Worm (Caenorhabditis elegans) whole organism, L2 larva: ENCODE data around the gene spp-27.
"Not testable (repeated sequence)": the region's sequence is repeated elsewhere in the genome, so short reads cannot be mapped to it uniquely, and the experiment has no call there.

Experiments
- C34F6.9 ChIP-seq: fragments of 150-350 bp; optimal IDR thresholded peaks from 2 replicates; lab custom pipeline; 2014; ENCODE audit warnings: missing biosample characterization, missing genetic modification characterization
- F13H6.1 ChIP-seq: sonication (generic microtip); optimal IDR thresholded peaks from 2 replicates; lab custom pipeline; 2016; ENCODE audit warnings: missing genetic modification characterization, missing compliant biosample characterization
- ZK546.5 ChIP-seq: sonication (generic microtip); optimal IDR thresholded peaks from 2 replicates; lab custom pipeline; 2017; ENCODE audit warnings: missing biosample characterization, missing genetic modification characterization
- alr-1 ChIP-seq: fragments of 150-350 bp; optimal IDR thresholded peaks from 2 replicates; lab custom pipeline; 2014; ENCODE audit warnings: missing biosample characterization, missing genetic modification characterization
- ceh-16 ChIP-seq: fragments of 150-350 bp; optimal IDR thresholded peaks from 2 replicates; lab custom pipeline; 2014; ENCODE audit warnings: missing biosample characterization, missing genetic modification characterization
- crh-2 ChIP-seq: sonication (generic microtip); optimal IDR thresholded peaks from 2 replicates; lab custom pipeline; 2017; ENCODE audit warnings: missing biosample characterization, missing genetic modification characterization
- elt-1 ChIP-seq: fragments of 150-350 bp; optimal IDR thresholded peaks from 2 replicates; lab custom pipeline; 2014; ENCODE audit warnings: missing biosample characterization, missing genetic modification characterization
- fos-1 ChIP-seq: fragments of 150-350 bp; optimal IDR thresholded peaks from 2 replicates; lab custom pipeline; 2014; ENCODE audit warnings: missing biosample characterization, missing genetic modification characterization
- gmeb-1 ChIP-seq: fragments of 150-350 bp; optimal IDR thresholded peaks from 2 replicates; lab custom pipeline; 2014; ENCODE audit warnings: missing biosample characterization, missing genetic modification characterization
- lin-13 ChIP-seq: fragments of 150-350 bp; optimal IDR thresholded peaks from 2 replicates; lab custom pipeline; 2014; ENCODE audit warnings: missing biosample characterization, missing genetic modification reagents, missing genetic modification characterization
- lin-39 ChIP-seq: fragments of 150-350 bp; optimal IDR thresholded peaks from 2 replicates; lab custom pipeline; 2014; ENCODE audit warnings: missing biosample characterization, missing genetic modification reagents, missing genetic modification characterization
- lsy-2 ChIP-seq, 2 experiments: fragments of 150-350 bp in 1 of 2; sonication (generic microtip) in 1 of 2; optimal IDR thresholded peaks; 2 replicates each; lab custom pipeline; 2014 to 2017; ENCODE audit warnings: missing biosample characterization in 2 of 2, missing genetic modification characterization in 2 of 2
- mab-5 ChIP-seq: fragments of 150-350 bp; optimal IDR thresholded peaks from 2 replicates; lab custom pipeline; 2014; ENCODE audit warnings: missing biosample characterization, missing genetic modification characterization
- nhr-12 ChIP-seq: fragments of 150-350 bp; optimal IDR thresholded peaks from 2 replicates; lab custom pipeline; 2014; ENCODE audit warnings: missing biosample characterization, missing genetic modification characterization
- nhr-21 ChIP-seq: fragments of 150-350 bp; optimal IDR thresholded peaks from 2 replicates; lab custom pipeline; 2014; ENCODE audit warnings: missing biosample characterization, missing genetic modification characterization
- nhr-23 ChIP-seq: fragments of 150-350 bp; optimal IDR thresholded peaks from 2 replicates; lab custom pipeline; 2014; ENCODE audit warnings: missing biosample characterization, missing genetic modification reagents, missing genetic modification characterization
- nhr-25 ChIP-seq: fragments of 150-350 bp; sonication (generic microtip); optimal IDR thresholded peaks from 3 replicates; lab custom pipeline; 2014; ENCODE audit warnings: missing biosample characterization, missing genetic modification characterization
- nhr-6 ChIP-seq: fragments of 150-350 bp; optimal IDR thresholded peaks from 2 replicates; lab custom pipeline; 2014; ENCODE audit warnings: missing biosample characterization, missing genetic modification characterization
- skn-1 ChIP-seq: sonication (generic microtip); optimal IDR thresholded peaks from 2 replicates; lab custom pipeline; 2017; ENCODE audit warnings: missing biosample characterization, missing genetic modification characterization
- sma-3 ChIP-seq: sonication (generic microtip); optimal IDR thresholded peaks from 2 replicates; lab custom pipeline; 2016; ENCODE audit warnings: missing genetic modification reagents, missing genetic modification characterization, missing compliant biosample characterization
- sma-9 ChIP-seq, 2 experiments: fragments of 150-350 bp in 1 of 2; sonication (generic microtip) in 1 of 2; optimal IDR thresholded peaks; 2 replicates each; lab custom pipeline; 2014 to 2016; ENCODE audit warnings: missing genetic modification characterization in 2 of 2, mild to moderate bottlenecking in 1 of 2, missing biosample characterization in 1 of 2, missing compliant biosample characterization in 1 of 2, missing genetic modification reagents in 1 of 2, moderate library complexity in 1 of 2
- snpc-4 ChIP-seq: fragments of 150-350 bp; optimal IDR thresholded peaks from 2 replicates; lab custom pipeline; 2014; ENCODE audit warnings: missing biosample characterization, missing genetic modification characterization
- unc-39 ChIP-seq: fragments of 150-350 bp; optimal IDR thresholded peaks from 2 replicates; lab custom pipeline; 2014; ENCODE audit warnings: missing biosample characterization, missing genetic modification characterization
- unc-55 ChIP-seq: fragments of 150-350 bp; sonication (generic microtip); optimal IDR thresholded peaks from 3 replicates; lab custom pipeline; 2014; ENCODE audit warnings: missing biosample characterization, missing genetic modification reagents, missing genetic modification characterization
- zag-1 ChIP-seq: fragments of 150-350 bp; optimal IDR thresholded peaks from 2 replicates; lab custom pipeline; 2014; ENCODE audit warnings: missing biosample characterization, missing genetic modification characterization
- ztf-1 ChIP-seq: fragments of 200-800 bp; sonication (Bioruptor generic); conservative IDR thresholded peaks from 2 replicates; pipeline ENCODE4 v1.3.6; 2022; ENCODE audit warnings: missing genetic modification characterization, missing compliant biosample characterization
- ztf-11 ChIP-seq: sonication (generic microtip); optimal IDR thresholded peaks from 2 replicates; lab custom pipeline; 2017; ENCODE audit warnings: missing biosample characterization, missing genetic modification characterization

The spp-27 gene

ce11 chrV:6593700-6594244 is 36.8 kb upstream of the spp-27 start, which contains the start of gene hcp-1:
Gene hcp-1 (plus strand): TSS chrV:6594194.
- TF ChIP-seq fos-1 (peak; percentile 10), unc-55 (GFP tag; lab: Kevin White, UChicago) (peak; percentile 46), gmeb-1 (tag; lab: Kevin White, UChicago) (peak; percentile 84), nhr-23 (tag; lab: Kevin White, UChicago) (no peak)

DNA sequence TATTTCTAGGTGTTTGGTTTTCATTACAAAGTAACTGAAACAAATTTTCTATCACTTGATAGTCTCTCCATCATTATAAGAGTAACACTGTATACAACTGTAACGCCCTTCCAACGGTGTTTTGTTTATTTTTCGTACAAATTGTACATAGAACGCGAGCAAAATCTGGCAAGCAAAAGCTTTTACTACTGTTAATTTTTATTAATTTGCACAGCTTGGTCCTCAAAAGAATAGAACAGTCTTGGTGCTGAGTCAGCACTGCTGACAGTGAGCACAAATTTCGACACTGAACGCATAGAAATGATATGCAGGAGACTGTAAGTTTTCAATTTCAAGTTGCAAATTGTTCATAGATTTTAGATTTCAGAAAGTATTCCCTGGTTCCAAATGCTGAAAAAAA is 33.3 kb upstream of the spp-27 start, which contains the start of gene ZK1055.2:
Gene ZK1055.2, plus strand, starts transcription at position 301 of the 400 bp plus-strand sequence.
- TF ChIP-seq mab-5 (tag; lab: Kevin White, UChicago) (no peak), sma-3 (no peak), unc-39 (tag; lab: Kevin White, UChicago) (no peak), unc-55 (GFP tag; lab: Kevin White, UChicago) (no peak), zag-1 (tag; lab: Kevin White, UChicago) (no peak), nhr-6 (tag; lab: Kevin White, UChicago) (no peak), lsy-2 (tag; optimal IDR thresholded peaks at IDR 0.05; lab: Kevin White, UChicago) (no peak), alr-1 (no peak), crh-2 (tag; lab: Kevin White, UChicago) (no peak), elt-1 (tag; lab: Kevin White, UChicago) (no peak)

DNA sequence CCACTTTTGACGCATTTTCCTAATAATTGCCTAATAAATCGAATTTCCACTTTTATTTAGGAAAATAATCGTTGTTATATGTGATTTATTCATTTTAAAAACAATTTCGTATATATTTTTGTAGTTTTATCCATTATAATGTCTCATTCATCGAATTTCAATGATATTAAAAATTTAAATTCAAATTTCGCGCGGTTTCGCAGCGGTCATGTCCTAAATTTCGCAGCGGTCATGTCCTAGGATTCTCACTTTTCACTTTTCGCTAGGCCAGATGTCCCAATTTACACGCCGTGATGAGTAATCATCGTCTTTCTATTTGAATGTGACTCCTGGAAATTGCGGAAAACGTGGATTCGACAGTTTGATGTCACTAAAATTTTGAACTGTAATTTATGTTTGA is 24.8 kb upstream of the spp-27 start, which contains the start of gene ZK1055.4:
Gene ZK1055.4, plus strand, starts transcription at position 301 of the 400 bp plus-strand sequence.
- TF ChIP-seq ztf-11 (tag; lab: Kevin White, UChicago); nhr-25 (tag; lab: Kevin White, UChicago); sma-3: not testable (repeated sequence)

- TF ChIP-seq fos-1 (peak; percentile 74), lin-13 (GFP tag; lab: Kevin White, UChicago) (no peak), crh-2 (tag; lab: Kevin White, UChicago) (no peak)
- TF ChIP-seq, all 48 proteins: peak for 1
These were observed 23.1 kb upstream of the spp-27 start, which contains the start of gene EGAP9.3 for ce11 chrV:6579992-6580391. Gene EGAP9.3 (minus strand): TSS chrV:6580122.

DNA sequence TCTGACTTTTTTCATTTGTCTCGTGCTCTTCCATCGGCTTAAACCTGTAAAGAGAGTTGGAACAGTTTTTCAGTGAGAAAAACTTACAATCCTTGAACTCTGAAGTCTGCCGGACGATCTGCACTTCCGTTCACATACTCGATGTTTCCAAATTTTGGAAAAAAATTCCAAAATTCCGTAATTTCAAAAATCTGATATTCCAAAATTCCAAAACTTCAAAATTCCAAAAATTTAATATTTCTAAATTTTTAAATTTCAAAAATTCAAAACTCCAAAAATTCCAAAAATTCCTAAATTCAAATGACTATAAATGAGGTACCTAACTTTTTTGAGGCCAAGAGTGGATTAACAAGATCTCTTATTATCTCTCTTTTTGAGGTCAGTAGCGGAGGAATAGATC is 19.6 kb upstream of the spp-27 start, which contains the start of gene EGAP9.4:
Gene EGAP9.4, plus strand, starts transcription at position 301 of the 400 bp plus-strand sequence.
- TF ChIP-seq skn-1 = no peak
- no peak for TF ChIP-seq ceh-16 (tag; lab: Kevin White, UChicago)
- no peak for TF ChIP-seq C34F6.9 (tag; lab: Kevin White, UChicago)

DNA sequence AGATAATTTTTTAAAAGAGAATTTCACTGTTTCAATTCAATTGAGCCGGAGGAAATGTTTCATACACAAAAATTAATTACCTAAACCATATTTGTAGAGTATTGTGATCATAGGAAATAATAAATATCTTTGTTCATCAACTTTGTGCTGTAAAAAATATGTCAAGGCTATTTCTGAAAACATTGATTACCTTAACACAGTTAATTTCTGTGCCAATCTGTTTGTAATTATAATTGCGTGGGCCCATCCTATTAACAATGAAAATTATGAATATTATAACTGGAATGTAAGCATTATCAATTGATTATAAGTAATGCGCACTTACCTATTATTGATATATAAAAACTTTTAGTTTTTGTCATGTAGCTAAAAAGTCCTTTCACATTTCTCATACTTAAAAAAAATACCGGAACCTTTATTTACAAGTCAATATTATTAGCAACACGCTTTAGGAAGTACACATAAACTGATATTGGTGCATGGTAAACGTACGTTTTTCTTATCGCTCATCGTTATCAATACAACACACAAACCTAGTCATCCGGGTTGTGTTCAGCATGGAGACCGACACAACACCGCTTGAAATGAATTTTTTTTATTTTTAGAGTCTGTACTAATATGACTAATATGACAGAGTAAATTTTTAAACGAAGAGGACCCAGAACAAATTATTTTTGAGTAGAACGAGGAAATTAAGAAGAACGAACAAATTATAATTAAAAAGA is 18.6 kb upstream of the spp-27 start, which contains the start of gene fut-2:
Gene fut-2, minus strand, starts transcription at position 485 of the 725 bp plus-strand sequence.
- TF ChIP-seq alr-1 = no peak
- TF ChIP-seq nhr-12 (tag; lab: Kevin White, UChicago) = no peak
- TF ChIP-seq fos-1 = peak; percentile 98
- TF ChIP-seq ztf-11 (tag; lab: Kevin White, UChicago) = no peak
- no peak for TF ChIP-seq sma-9 (GFP tag; optimal IDR thresholded peaks at IDR 0.05; lab: Kevin White, UChicago)
- TF ChIP-seq sma-9 (tag; optimal IDR thresholded peaks at IDR 0.05; lab: Kevin White, UChicago) = no peak
- TF ChIP-seq crh-2 (tag; lab: Kevin White, UChicago) = peak; percentile 3
- TF ChIP-seq mab-5 (tag; lab: Kevin White, UChicago) = no peak

ce11 chrV:6565851-6566386 is 9.0 kb upstream of the spp-27 start, which contains the start of gene K04A8.1:
Gene K04A8.1 (plus strand): TSS chrV:6566336.
- TF ChIP-seq crh-2 (tag; lab: Kevin White, UChicago) (peak; percentile 15), ztf-1 (GFP tag; lab: Robert Waterston, UW) (no peak), ZK546.5 (tag; lab: Kevin White, UChicago) (no peak), lin-39 (tag; lab: Kevin White, UChicago) (no peak), snpc-4 (tag; lab: Kevin White, UChicago) (no peak), fos-1 (peak; percentile 59), unc-55 (GFP tag; lab: Kevin White, UChicago) (no peak), nhr-21 (tag; lab: Kevin White, UChicago) (no peak), F13H6.1 (no peak)
